Worm (Caenorhabditis elegans) whole organism, midembryonic: Measurements from ENCODE around the gene lin-40.

ENCODE experiments used
- T22C8.4 ChIP-seq: fragments of 200-800 bp; sonication (Bioruptor generic); IDR thresholded peaks from 2 replicates; pipeline ENCODE4 v1.3.6; 2022; ENCODE audit warnings: missing genetic modification characterization, missing compliant biosample characterization
- cog-1 ChIP-seq: sonication (generic microtip); optimal IDR thresholded peaks from 2 replicates; lab custom pipeline; 2016; ENCODE audit warnings: missing genetic modification characterization, missing compliant biosample characterization
- flt-1 ChIP-seq: fragments of 200-800 bp; sonication (Bioruptor generic); IDR thresholded peaks from 2 replicates; pipeline ENCODE4 v1.3.6; 2022; ENCODE audit warnings: missing genetic modification characterization, missing compliant biosample characterization
- klf-2 ChIP-seq: fragments of 200-800 bp; sonication (Bioruptor generic); conservative IDR thresholded peaks from 2 replicates; pipeline ENCODE4 v1.3.6; 2022; ENCODE audit warnings: missing genetic modification reagents, missing genetic modification characterization, missing compliant biosample characterization
- med-1 ChIP-seq: sonication (generic microtip); optimal IDR thresholded peaks from 2 replicates; lab custom pipeline; 2017; ENCODE audit warnings: missing genetic modification characterization, mild to moderate bottlenecking, missing compliant biosample characterization, antibody characterized with exemption, missing genetic modification reagents; ENCODE audit not compliant: insufficient read depth
- tab-1 ChIP-seq: fragments of 200-800 bp; sonication (Bioruptor generic); IDR thresholded peaks from 2 replicates; pipeline ENCODE4 v1.3.6; 2022; ENCODE audit warnings: missing genetic modification characterization, missing compliant biosample characterization
- ztf-29 ChIP-seq: fragments of 200-800 bp; sonication (Bioruptor generic); IDR thresholded peaks from 2 replicates; pipeline ENCODE4 v1.3.6; 2022; ENCODE audit warnings: missing genetic modification reagents, missing genetic modification characterization, missing compliant biosample characterization

ce11 chrV:3718507-3718906 is 13.7 kb downstream of the lin-40 start:
- TF ChIP-seq flt-1 (no peak), med-1 (GFP tag; lab: Kevin White, UChicago) (no peak), klf-2 (GFP tag; lab: Robert Waterston, UW) (no peak), tab-1 (no peak), cog-1 (tag; lab: Kevin White, UChicago) (no peak), ztf-29 (no peak), T22C8.4 (no peak)
